Worm (Caenorhabditis elegans) whole organism, L3 larva: ENCODE results near the gene ZK180.7.

Source experiments
- ama-1 ChIP-seq: fragments of 150-350 bp; optimal IDR thresholded peaks from 2 replicates; lab custom pipeline; 2018
- elt-2 ChIP-seq: sonication (generic microtip); optimal IDR thresholded peaks from 2 replicates; lab custom pipeline; 2016; ENCODE audit warnings: missing genetic modification reagents, mild to moderate bottlenecking, missing genetic modification characterization, missing compliant biosample characterization
- fkh-10 ChIP-seq: sonication (generic microtip); optimal IDR thresholded peaks from 2 replicates; lab custom pipeline; 2017; ENCODE audit warnings: missing biosample characterization, missing genetic modification reagents, missing genetic modification characterization
- nhr-11 ChIP-seq: fragments of 150-350 bp; optimal IDR thresholded peaks from 2 replicates; lab custom pipeline; 2014; ENCODE audit warnings: missing biosample characterization, missing genetic modification characterization
- nhr-43 ChIP-seq: sonication (generic microtip); optimal IDR thresholded peaks from 2 replicates; lab custom pipeline; 2016; ENCODE audit warnings: mild to moderate bottlenecking, missing genetic modification characterization, missing compliant biosample characterization; ENCODE audit not compliant: poor library complexity, severe bottlenecking
- skn-1 ChIP-seq: fragments of 150-350 bp; optimal IDR thresholded peaks from 2 replicates; lab custom pipeline; 2014; ENCODE audit warnings: missing biosample characterization, missing genetic modification characterization
- ztf-4 ChIP-seq: fragments of 150-350 bp; optimal IDR thresholded peaks from 2 replicates; lab custom pipeline; 2014; ENCODE audit warnings: missing biosample characterization, missing genetic modification characterization

- no peak for TF ChIP-seq skn-1
- no peak for TF ChIP-seq nhr-11 (tag; lab: Kevin White, UChicago)
- no peak for TF ChIP-seq nhr-43
- TF ChIP-seq ztf-4 (tag; lab: Kevin White, UChicago), result no peak
- no peak for TF ChIP-seq ama-1 (lab: Kevin White, UChicago)
- TF ChIP-seq fkh-10 (GFP tag; lab: Kevin White, UChicago), result no peak
- TF ChIP-seq elt-2 (tag; lab: Kevin White, UChicago), result no peak
Measured at ce11 chrIV:4459342-4459741, 31.0 kb upstream of the ZK180.7 start.
